Worm (Caenorhabditis elegans): ENCODE results near the gene srw-84.

Gene srw-84

ce11 chrV:19431036-19431435 lies 50.0 kb downstream of the srw-84 start, which contains the start of gene srw-85:
Gene srw-85 (minus strand): TSS chrV:19431136.
- TF ChIP-seq lsy-12 (tag; optimal IDR thresholded peaks at IDR 0.05) (no peak), skn-1 (tag; optimal IDR thresholded peaks at IDR 0.05) (no peak), fkh-10 (GFP tag; optimal IDR thresholded peaks at IDR 0.05) (no peak), nhr-67 (tag; optimal IDR thresholded peaks at IDR 0.05) (no peak), nhr-43 (tag; optimal IDR thresholded peaks at IDR 0.05; ENCODE audit: poor library complexity, severe bottlenecking) (no peak), ZK546.5 (tag; optimal IDR thresholded peaks at IDR 0.05) (no peak), fos-1 (tag; optimal IDR thresholded peaks at IDR 0.05) (no peak), nfya-1 (tag; optimal IDR thresholded peaks at IDR 0.05; ENCODE audit: insufficient read depth) (no peak), ceh-82 (tag; optimal IDR thresholded peaks at IDR 0.05) (no peak), snpc-4 (tag; optimal IDR thresholded peaks at IDR 0.05) (no peak), egl-27 (tag; optimal IDR thresholded peaks at IDR 0.05) (no peak)

ce11 chrV:19432030-19432429 lies 51.0 kb downstream of the srw-84 start:
- no peak for TF ChIP-seq nhr-28 (tag; optimal IDR thresholded peaks at IDR 0.05)
- TF ChIP-seq nhr-77 (tag; optimal IDR thresholded peaks at IDR 0.05) = no peak
- TF ChIP-seq elt-2 (tag; optimal IDR thresholded peaks at IDR 0.05) = peak; percentile 40

ce11 chrV:19432972-19433371 lies 51.9 kb downstream of the srw-84 start, which contains the start of gene C25F9.11:
Gene C25F9.11 (minus strand): TSS chrV:19433072.
- TF ChIP-seq zag-1 (tag; optimal IDR thresholded peaks at IDR 0.05) (no peak), elt-2 (tag; optimal IDR thresholded peaks at IDR 0.05) (peak; percentile 12), aly-2 (tag; optimal IDR thresholded peaks at IDR 0.05) (no peak), nhr-23 (tag; optimal IDR thresholded peaks at IDR 0.05) (no peak), fkh-2 (tag; optimal IDR thresholded peaks at IDR 0.05) (no peak), jun-1 (tag; optimal IDR thresholded peaks at IDR 0.05) (no peak)

ce11 chrV:19433806-19434437 lies 52.9 kb downstream of the srw-84 start, which contains the start of gene C25F9.16:
Gene C25F9.16 (plus strand): TSS chrV:19434387.
- TF ChIP-seq egl-27 (tag; optimal IDR thresholded peaks at IDR 0.05) (no peak), pqm-1 (tag; optimal IDR thresholded peaks at IDR 0.05) (peak; percentile 1), elt-2 (tag; optimal IDR thresholded peaks at IDR 0.05) (peak; percentile 60)
